Fruit fly (Drosophila melanogaster) whole organism, prepupa: ENCODE measurements around the gene capt.

ENCODE experiments used
- Blimp-1 ChIP-seq: fragments of 200-800 bp; sonication (Bioruptor generic); optimal IDR thresholded peaks from 3 replicates; lab custom pipeline; 2017; ENCODE audit warnings: missing biosample characterization, missing genetic modification characterization, mild to moderate bottlenecking, moderate library complexity, missing genetic modification reagents
- CG10631 ChIP-seq: fragments of 200-800 bp; sonication (Bioruptor generic); optimal IDR thresholded peaks from 2 replicates; lab custom pipeline; 2016; ENCODE audit warnings: missing biosample characterization, missing genetic modification characterization
- CG10669 ChIP-seq: fragments of 200-800 bp; sonication (Bioruptor generic); optimal IDR thresholded peaks from 3 replicates; lab custom pipeline; 2018; ENCODE audit warnings: missing biosample characterization, mild to moderate bottlenecking, missing genetic modification characterization, moderate library complexity
- CG11762 ChIP-seq: fragments of 200-800 bp; sonication (Bioruptor generic); optimal IDR thresholded peaks from 3 replicates; lab custom pipeline; 2016; ENCODE audit warnings: missing biosample characterization, missing genetic modification characterization; ENCODE audit not compliant: insufficient read depth
- CG11902 ChIP-seq: fragments of 200-800 bp; sonication (Bioruptor generic); optimal IDR thresholded peaks from 3 replicates; lab custom pipeline; 2016; ENCODE audit warnings: missing biosample characterization, missing genetic modification characterization
- CG15336 ChIP-seq: fragments of 200-800 bp; sonication (Bioruptor generic); IDR thresholded peaks from 2 replicates; pipeline ENCODE4 v1.3.6; 2022; ENCODE audit warnings: missing biosample characterization, missing genetic modification characterization
- CG1621 ChIP-seq: fragments of 200-800 bp; sonication (Bioruptor generic); optimal IDR thresholded peaks from 3 replicates; lab custom pipeline; 2018; ENCODE audit warnings: missing biosample characterization, mild to moderate bottlenecking, missing genetic modification characterization
- CG16779 ChIP-seq: fragments of 200-800 bp; sonication (Bioruptor generic); optimal IDR thresholded peaks from 3 replicates; lab custom pipeline; 2017; ENCODE audit warnings: missing biosample characterization, mild to moderate bottlenecking, missing genetic modification characterization
- CG3032 ChIP-seq: fragments of 200-800 bp; optimal IDR thresholded peaks from 2 replicates; lab custom pipeline; 2019; ENCODE audit warnings: missing biosample characterization, mild to moderate bottlenecking, missing genetic modification characterization, moderate library complexity
- CG34406 ChIP-seq: fragments of 200-800 bp; sonication (Bioruptor generic); optimal IDR thresholded peaks from 3 replicates; lab custom pipeline; 2016; ENCODE audit warnings: missing biosample characterization, missing genetic modification characterization
- CG3919 ChIP-seq: fragments of 200-800 bp; sonication (Bioruptor generic); optimal IDR thresholded peaks from 3 replicates; lab custom pipeline; 2016; ENCODE audit warnings: missing biosample characterization, missing genetic modification characterization
- CG4318 ChIP-seq: fragments of 200-800 bp; sonication (Bioruptor generic); optimal IDR thresholded peaks from 3 replicates; lab custom pipeline; 2017; ENCODE audit warnings: missing biosample characterization, mild to moderate bottlenecking, missing genetic modification characterization
- CG6163 ChIP-seq: fragments of 200-800 bp; sonication (Bioruptor generic); IDR thresholded peaks from 3 replicates; pipeline ENCODE4 v1.3.6; 2022; ENCODE audit warnings: missing biosample characterization, missing genetic modification characterization
- CG6276 ChIP-seq: fragments of 200-800 bp; sonication (Bioruptor generic); optimal IDR thresholded peaks from 2 replicates; lab custom pipeline; 2017; ENCODE audit warnings: missing biosample characterization, mild to moderate bottlenecking, missing genetic modification characterization
- CG6792 ChIP-seq: fragments of 200-800 bp; sonication (Bioruptor generic); optimal IDR thresholded peaks from 3 replicates; lab custom pipeline; 2016; ENCODE audit warnings: missing biosample characterization, missing genetic modification characterization
- CG6854 ChIP-seq: fragments of 200-800 bp; sonication (Bioruptor generic); optimal IDR thresholded peaks from 2 replicates; lab custom pipeline; 2017; ENCODE audit warnings: missing biosample characterization, mild to moderate bottlenecking, missing genetic modification characterization
- CG8119 ChIP-seq: fragments of 200-800 bp; sonication (Bioruptor generic); IDR thresholded peaks from 3 replicates; pipeline ENCODE4 v1.3.6; 2022; ENCODE audit warnings: missing biosample characterization, missing genetic modification characterization
- CG8319 ChIP-seq: fragments of 200-800 bp; sonication (Bioruptor generic); optimal IDR thresholded peaks from 3 replicates; lab custom pipeline; 2016; ENCODE audit warnings: missing biosample characterization, missing genetic modification characterization
- CG8632 ChIP-seq: fragments of 200-800 bp; sonication (Bioruptor generic); optimal IDR thresholded peaks from 3 replicates; lab custom pipeline; 2016; ENCODE audit warnings: missing biosample characterization, missing genetic modification characterization
- CG9139 ChIP-seq: fragments of 200-800 bp; sonication (Bioruptor generic); optimal IDR thresholded peaks from 3 replicates; lab custom pipeline; 2017; ENCODE audit warnings: missing biosample characterization, mild to moderate bottlenecking, missing genetic modification characterization
- Eip75B ChIP-seq: fragments of 200-800 bp; sonication (Bioruptor generic); optimal IDR thresholded peaks from 3 replicates; lab custom pipeline; 2016; ENCODE audit warnings: missing biosample characterization, missing genetic modification characterization
- Ets21C ChIP-seq: fragments of 200-800 bp; sonication (Bioruptor generic); optimal IDR thresholded peaks from 3 replicates; lab custom pipeline; 2016; ENCODE audit warnings: missing biosample characterization, missing genetic modification characterization
- Ets96B ChIP-seq: fragments of 200-800 bp; optimal IDR thresholded peaks from 2 replicates; lab custom pipeline; 2019; ENCODE audit warnings: missing biosample characterization, mild to moderate bottlenecking, missing genetic modification characterization, moderate library complexity
- Gug ChIP-seq: fragments of 200-800 bp; sonication (Bioruptor generic); IDR thresholded peaks from 2 replicates; pipeline ENCODE4 v1.3.6; 2022; ENCODE audit warnings: missing biosample characterization, missing genetic modification characterization
- Hr38 ChIP-seq: sonication (Bioruptor generic); optimal IDR thresholded peaks from 2 replicates; lab custom pipeline; 2016; ENCODE audit warnings: missing biosample characterization, missing genetic modification characterization
- Hr4 ChIP-seq: fragments of 200-800 bp; sonication (Bioruptor generic); optimal IDR thresholded peaks from 3 replicates; lab custom pipeline; 2016; ENCODE audit warnings: missing biosample characterization, missing genetic modification characterization
- Lpt ChIP-seq: fragments of 200-800 bp; sonication (Bioruptor generic); optimal IDR thresholded peaks from 3 replicates; lab custom pipeline; 2016; ENCODE audit warnings: missing biosample characterization, missing genetic modification characterization
- Smox ChIP-seq: fragments of 200-800 bp; sonication (Bioruptor generic); optimal IDR thresholded peaks from 3 replicates; lab custom pipeline; 2016; ENCODE audit warnings: missing biosample characterization, missing genetic modification characterization
- Sox102F ChIP-seq: fragments of 200-800 bp; sonication (Bioruptor generic); optimal IDR thresholded peaks from 2 replicates; lab custom pipeline; 2016; ENCODE audit warnings: missing biosample characterization, mild to moderate bottlenecking, missing genetic modification characterization
- Sox14 ChIP-seq: fragments of 200-800 bp; sonication (Bioruptor generic); optimal IDR thresholded peaks from 3 replicates; lab custom pipeline; 2016; ENCODE audit warnings: missing biosample characterization, missing genetic modification characterization
- Sox15 ChIP-seq: fragments of 200-800 bp; sonication (Bioruptor generic); optimal IDR thresholded peaks from 3 replicates; lab custom pipeline; 2016; ENCODE audit warnings: missing biosample characterization, missing genetic modification characterization
- achi ChIP-seq: fragments of 200-800 bp; sonication (Bioruptor generic); optimal IDR thresholded peaks from 3 replicates; lab custom pipeline; 2016; ENCODE audit warnings: missing biosample characterization, missing genetic modification characterization
- cyc ChIP-seq: fragments of 200-800 bp; sonication (Bioruptor generic); optimal IDR thresholded peaks from 3 replicates; lab custom pipeline; 2016; ENCODE audit warnings: missing biosample characterization, missing genetic modification characterization
- dac ChIP-seq: fragments of 200-800 bp; sonication (Bioruptor generic); optimal IDR thresholded peaks from 2 replicates; lab custom pipeline; 2017; ENCODE audit warnings: missing biosample characterization, mild to moderate bottlenecking, missing genetic modification characterization
- dsx ChIP-seq: fragments of 200-800 bp; optimal IDR thresholded peaks from 3 replicates; lab custom pipeline; 2019; ENCODE audit warnings: missing biosample characterization, mild to moderate bottlenecking, missing genetic modification characterization, moderate library complexity; ENCODE audit not compliant: poor library complexity, severe bottlenecking
- eg ChIP-seq: fragments of 200-800 bp; sonication (Bioruptor generic); IDR thresholded peaks from 3 replicates; pipeline ENCODE4 v1.3.6; 2022; ENCODE audit warnings: missing biosample characterization, missing genetic modification characterization
- esn ChIP-seq: fragments of 200-800 bp; sonication (Bioruptor generic); optimal IDR thresholded peaks from 2 replicates; lab custom pipeline; 2016; ENCODE audit warnings: missing biosample characterization, mild to moderate bottlenecking, missing genetic modification characterization, moderate library complexity
- fd59A ChIP-seq: fragments of 200-800 bp; sonication (Bioruptor generic); optimal IDR thresholded peaks from 2 replicates; lab custom pipeline; 2017; ENCODE audit warnings: missing biosample characterization, mild to moderate bottlenecking, missing genetic modification characterization, missing genetic modification reagents
- net ChIP-seq: fragments of 200-800 bp; sonication (Bioruptor generic); optimal IDR thresholded peaks from 3 replicates; lab custom pipeline; 2016; ENCODE audit warnings: missing biosample characterization, missing genetic modification characterization
- pdm3 ChIP-seq: fragments of 200-800 bp; sonication (Bioruptor generic); optimal IDR thresholded peaks from 3 replicates; lab custom pipeline; 2016; ENCODE audit warnings: missing biosample characterization, missing genetic modification characterization
- salr ChIP-seq, 2 experiments: fragments of 200-800 bp; sonication (Bioruptor generic); optimal IDR thresholded peaks; 3 replicates each; lab custom pipeline; 2016 to 2018; ENCODE audit warnings: missing biosample characterization in 2 of 2, missing genetic modification characterization in 2 of 2, mild to moderate bottlenecking in 1 of 2
- svp ChIP-seq: fragments of 200-800 bp; sonication (Bioruptor generic); peaks from one replicate; lab custom pipeline; 2016; ENCODE audit warnings: missing biosample characterization, missing genetic modification characterization
- vri ChIP-seq: fragments of 200-800 bp; sonication (Bioruptor generic); optimal IDR thresholded peaks from 3 replicates; lab custom pipeline; 2016; ENCODE audit warnings: missing biosample characterization, mild to moderate bottlenecking, missing genetic modification characterization

Gene capt

dm6 chr2L:1185642-1186497 is 27.8 kb upstream of the capt start, which contains the start of gene CG5001 (continued):
- TF ChIP-seq Sox15, result peak; percentile 45
- TF ChIP-seq pdm3 (GFP tag; lab: Kevin White, UChicago), result no peak
- TF ChIP-seq CG11762 (GFP tag; lab: Kevin White, UChicago), result no peak
- peak; percentile 76 for TF ChIP-seq cyc (GFP tag; lab: Kevin White, UChicago)
- no peak for TF ChIP-seq Eip75B (GFP tag; lab: Kevin White, UChicago)
- no peak for TF ChIP-seq Ets21C (GFP tag; lab: Kevin White, UChicago)
- peak; percentile 74 for TF ChIP-seq CG6792
- TF ChIP-seq CG9139 (GFP tag; lab: Kevin White, UChicago), result no peak
- no peak for TF ChIP-seq Blimp-1 (GFP tag; lab: Kevin White, UChicago)
- TF ChIP-seq net, result peak; percentile 83
- TF ChIP-seq Sox102F (GFP tag; lab: Kevin White, UChicago), result no peak
- TF ChIP-seq Hr38 (GFP tag; lab: Kevin White, UChicago), result no peak
- peak; percentile 22 for TF ChIP-seq dac (GFP tag; lab: Kevin White, UChicago)
- no peak for TF ChIP-seq vri
- peak; percentile 87 for TF ChIP-seq CG6163 (GFP tag; lab: Robert Waterston, UW)
- peak; percentile 49 for TF ChIP-seq CG8319 (GFP tag; lab: Kevin White, UChicago)
- TF ChIP-seq Lpt, result peak; percentile 65
- TF ChIP-seq dsx (GFP tag; lab: Kevin White, UChicago), result peak; percentile 76
- TF ChIP-seq Ets96B, result peak; percentile 81
- peak; percentile 87 for TF ChIP-seq esn
- TF ChIP-seq CG3032 (tag; lab: Kevin White, UChicago), result peak; percentile 84
- no peak for TF ChIP-seq Sox14 (GFP tag; lab: Kevin White, UChicago)
- no peak for TF ChIP-seq CG4318 (GFP tag; lab: Kevin White, UChicago)
- TF ChIP-seq CG10669, result no peak
- no peak for TF ChIP-seq Hr4
- peak; percentile 71 for TF ChIP-seq CG6276 (GFP tag; lab: Kevin White, UChicago)
- TF ChIP-seq CG34406 (GFP tag; lab: Kevin White, UChicago), result no peak
- TF ChIP-seq CG3919 (GFP tag; lab: Kevin White, UChicago), result peak; percentile 83
- TF ChIP-seq achi (GFP tag; lab: Kevin White, UChicago), result peak; percentile 72
- TF ChIP-seq CG11902 (GFP tag; lab: Kevin White, UChicago), result peak; percentile 42
- peak; percentile 76 for TF ChIP-seq Gug (GFP tag; lab: Robert Waterston, UW)
- peak; percentile 44 for TF ChIP-seq CG1621 (tag; lab: Kevin White, UChicago)
- no peak for TF ChIP-seq Smox (GFP tag; lab: Kevin White, UChicago)
- TF ChIP-seq CG8632 (GFP tag; lab: Kevin White, UChicago), result peak; percentile 70

- TF ChIP-seq CG6854 (GFP tag; lab: Kevin White, UChicago) (no peak), CG1621 (tag; lab: Kevin White, UChicago) (peak; percentile 94), CG11902 (GFP tag; lab: Kevin White, UChicago) (no peak), cyc (GFP tag; lab: Kevin White, UChicago) (no peak), CG8632 (GFP tag; lab: Kevin White, UChicago) (no peak)
- TF ChIP-seq, all 60 proteins: peak for 1
Measured at dm6 chr2L:1183799-1184198, 25.7 kb upstream of the capt start, which contains the start of the genes CG5126 and Tgt. Gene CG5126 (minus strand): TSS chr2L:1184020. Gene Tgt (plus strand): TSS chr2L:1184065.

- TF ChIP-seq salr (GFP tag; optimal IDR thresholded peaks at IDR 0.05; lab: Kevin White, UChicago), result no peak
- no peak for TF ChIP-seq svp
- peak; percentile 33; the same call in 1 of the 3 replicates for TF ChIP-seq eg (GFP tag; lab: Robert Waterston, UW)
- TF ChIP-seq CG9139 (GFP tag; lab: Kevin White, UChicago), result no peak
- TF ChIP-seq net, result no peak
- no peak for TF ChIP-seq fd59A (GFP tag; lab: Kevin White, UChicago)
- TF ChIP-seq CG8119 (GFP tag; lab: Robert Waterston, UW), result 0 out of 3 replicates have a peak, but pooled peaks have one; percentile 13
- TF ChIP-seq CG8632 (GFP tag; lab: Kevin White, UChicago), result no peak
- TF ChIP-seq CG16779 (tag; lab: Kevin White, UChicago), result no peak
- TF ChIP-seq CG6792, result no peak
- no peak for TF ChIP-seq Gug (GFP tag; lab: Robert Waterston, UW)
- no peak for TF ChIP-seq dsx (GFP tag; lab: Kevin White, UChicago)
- TF ChIP-seq CG10631 (GFP tag; lab: Kevin White, UChicago), result no peak
- TF ChIP-seq esn, result peak; percentile 22
- TF ChIP-seq CG1621 (tag; lab: Kevin White, UChicago), result no peak
- peak; percentile 16; the same call in 1 of the 2 replicates for TF ChIP-seq CG15336 (GFP tag; lab: Robert Waterston, UW)
Measured at dm6 chr2L:1177522-1177921, 19.5 kb upstream of the capt start, which contains the start of gene CG4896. Gene CG4896 (plus strand): TSS chr2L:1177690.
